Fruit fly (Drosophila melanogaster) whole organism, wandering third instar larva: ENCODE results near the gene CG43694.

Source experiments
- lola ChIP-seq: fragments of >200 bp; optimal IDR thresholded peaks from 2 replicates; lab custom pipeline; 2017; ENCODE audit warnings: missing biosample characterization, missing genetic modification characterization
- tai ChIP-seq: sonication (Bioruptor generic); optimal IDR thresholded peaks from 2 replicates; lab custom pipeline; 2016; ENCODE audit warnings: missing biosample characterization, missing genetic modification characterization

DNA sequence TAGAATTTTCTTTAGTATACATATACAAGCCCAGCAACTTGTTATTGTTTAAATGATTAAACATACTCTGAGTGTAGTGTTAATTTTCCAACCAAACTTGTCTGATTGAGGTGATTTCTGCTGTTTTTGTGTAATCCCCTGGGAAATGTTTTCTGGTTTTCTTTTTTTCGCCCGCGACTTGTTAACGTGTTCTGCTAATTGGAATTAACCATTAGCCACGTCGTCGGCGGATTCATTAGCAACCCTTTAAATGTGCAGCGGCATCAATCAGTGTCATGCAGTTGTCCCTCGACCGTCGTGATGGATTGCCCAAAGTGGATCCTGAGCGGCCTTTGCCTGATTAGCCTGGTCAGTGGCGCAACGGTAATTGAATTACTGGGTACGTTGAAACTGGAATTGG, 20.6 kb downstream of the CG43694 start, which contains the start of gene Ir94e:
- TF ChIP-seq lola (GFP tag; lab: Kevin White, UChicago) (no peak), tai (GFP tag; lab: Kevin White, UChicago) (no peak)
